Worm (Caenorhabditis elegans): Measurements from ENCODE around the gene fbxa-83.

fbxa-83 gene

ce11 chrIV:14335768-14336167 lies 9.6 kb upstream of the fbxa-83 start:
- TF ChIP-seq mep-1 (tag; optimal IDR thresholded peaks at IDR 0.05) (no peak), nhr-10 (tag; optimal IDR thresholded peaks at IDR 0.05) (no peak), spr-3 (GFP tag; optimal IDR thresholded peaks at IDR 0.05) (no peak), pha-4 (GFP tag; IDR thresholded peaks at IDR 0.05) (no peak), pha-4 (tag; optimal IDR thresholded peaks at IDR 0.05) (no peak), Y48G9A.11 (GFP tag; IDR thresholded peaks at IDR 0.05) (no peak), mes-2 (tag; optimal IDR thresholded peaks at IDR 0.05; ENCODE audit: poor library complexity, severe bottlenecking) (no peak), mdl-1 (tag; optimal IDR thresholded peaks at IDR 0.05) (no peak), zfp-2 (tag; optimal IDR thresholded peaks at IDR 0.05) (no peak), lin-39 (tag; optimal IDR thresholded peaks at IDR 0.05) (no peak), Y5F2A.4 (GFP tag; optimal IDR thresholded peaks at IDR 0.05) (no peak), F10B5.3 (tag; optimal IDR thresholded peaks at IDR 0.05) (no peak), nhr-111 (GFP tag; optimal IDR thresholded peaks at IDR 0.05) (no peak), lir-3 (tag; optimal IDR thresholded peaks at IDR 0.05) (no peak), ceh-20 (GFP tag; IDR thresholded peaks at IDR 0.05) (no peak), cey-2 (tag; optimal IDR thresholded peaks at IDR 0.05; ENCODE audit: borderline replicate concordance, insufficient read depth) (no peak), lin-1 (GFP tag; IDR thresholded peaks at IDR 0.05) (no peak), hlh-11 (tag; optimal IDR thresholded peaks at IDR 0.05) (no peak), ces-1 (GFP tag; optimal IDR thresholded peaks at IDR 0.05) (no peak), ceh-62 (tag; optimal IDR thresholded peaks at IDR 0.05) (no peak)

- no peak for TF ChIP-seq nhr-10 (tag; optimal IDR thresholded peaks at IDR 0.05)
- TF ChIP-seq tra-1 (GFP tag; IDR thresholded peaks at IDR 0.05) = no peak
- TF ChIP-seq lin-15B (tag; optimal IDR thresholded peaks at IDR 0.05) = no peak
- no peak for TF ChIP-seq daf-16 (GFP tag; optimal IDR thresholded peaks at IDR 0.05)
- TF ChIP-seq daf-16 (tag; optimal IDR thresholded peaks at IDR 0.05) = no peak
- no peak for TF ChIP-seq ztf-11 (tag; optimal IDR thresholded peaks at IDR 0.05)
- no peak for TF ChIP-seq ctbp-1 (GFP tag; IDR thresholded peaks at IDR 0.05)
- no peak for TF ChIP-seq mxl-3 (GFP tag; optimal IDR thresholded peaks at IDR 0.05)
- no peak for TF ChIP-seq unc-130 (GFP tag; optimal IDR thresholded peaks at IDR 0.05)
- no peak for TF ChIP-seq fos-1 (tag; optimal IDR thresholded peaks at IDR 0.05)
- TF ChIP-seq Y105C5A.15 (GFP tag; IDR thresholded peaks at IDR 0.05) = no peak
- TF ChIP-seq nhr-48 (tag; optimal IDR thresholded peaks at IDR 0.05) = no peak
- no peak for TF ChIP-seq lin-29 (GFP tag; IDR thresholded peaks at IDR 0.05)
- TF ChIP-seq aly-2 (tag; optimal IDR thresholded peaks at IDR 0.05) = no peak
These were observed 8.2 kb upstream of the fbxa-83 start, which contains the start of gene Y67A10A.3 for ce11 chrIV:14334359-14334758. Gene Y67A10A.3, minus strand, starts transcription at chrIV:14334459.

ce11 chrIV:14328276-14328675 lies 2.1 kb upstream of the fbxa-83 start:
- 0 out of 2 replicates have a peak, but pooled peaks have one; percentile 5 for TF ChIP-seq mdt-29 (GFP tag; IDR thresholded peaks at IDR 0.05)
- TF ChIP-seq snpc-1.2 (GFP tag; IDR thresholded peaks at IDR 0.05) = peak; percentile 92

ce11 chrIV:14326694-14327298 lies 613 bp upstream of the fbxa-83 start:
- TF ChIP-seq ceh-20 (GFP tag; IDR thresholded peaks at IDR 0.05) = 0 out of 2 replicates have a peak, but pooled peaks have one; percentile 50
- no peak for TF ChIP-seq F44E2.7 (GFP tag; IDR thresholded peaks at IDR 0.05)
- no peak for TF ChIP-seq zip-11 (GFP tag; IDR thresholded peaks at IDR 0.05)
- TF ChIP-seq dve-1 (tag; optimal IDR thresholded peaks at IDR 0.05; ENCODE audit: insufficient read depth) = no peak
- TF ChIP-seq fkh-10 (GFP tag; optimal IDR thresholded peaks at IDR 0.05) = no peak
- TF ChIP-seq aha-1 (tag) = peak; percentile 77
- no peak for TF ChIP-seq lin-39 (tag; optimal IDR thresholded peaks at IDR 0.05)
- peak; percentile 89 for TF ChIP-seq pha-4 (GFP tag; IDR thresholded peaks at IDR 0.05)
- TF ChIP-seq pha-4 (tag; optimal IDR thresholded peaks at IDR 0.05) = no peak
- TF ChIP-seq tra-1 (GFP tag; IDR thresholded peaks at IDR 0.05) = no peak; the same call in 1 of the 2 replicates
- TF ChIP-seq F49E8.2 (tag; optimal IDR thresholded peaks at IDR 0.05; ENCODE audit: borderline replicate concordance) = peak; percentile 96
- TF ChIP-seq ceh-32 (tag; optimal IDR thresholded peaks at IDR 0.05; ENCODE audit: poor library complexity) = peak; percentile 39
- TF ChIP-seq sdz-12 (GFP tag; optimal IDR thresholded peaks at IDR 0.05) = no peak
- TF ChIP-seq mxl-3 (GFP tag; optimal IDR thresholded peaks at IDR 0.05) = peak; percentile 87
- no peak for TF ChIP-seq jun-1 (tag; optimal IDR thresholded peaks at IDR 0.05)
- no peak for TF ChIP-seq aly-2 (tag; optimal IDR thresholded peaks at IDR 0.05)
- TF ChIP-seq zfp-2 (tag; optimal IDR thresholded peaks at IDR 0.05) = no peak
- TF ChIP-seq lin-13 (GFP tag; optimal IDR thresholded peaks at IDR 0.05) = peak; percentile 64
- TF ChIP-seq unc-39 (tag; optimal IDR thresholded peaks at IDR 0.05) = no peak
- peak; percentile 57; the same call in 1 of the 2 replicates for TF ChIP-seq lin-1 (GFP tag; IDR thresholded peaks at IDR 0.05)

Measured in whole organism, L4 larva.